Worm (Caenorhabditis elegans): ENCODE measurements around the gene F55F1.2.

The F55F1.2 gene

DNA sequence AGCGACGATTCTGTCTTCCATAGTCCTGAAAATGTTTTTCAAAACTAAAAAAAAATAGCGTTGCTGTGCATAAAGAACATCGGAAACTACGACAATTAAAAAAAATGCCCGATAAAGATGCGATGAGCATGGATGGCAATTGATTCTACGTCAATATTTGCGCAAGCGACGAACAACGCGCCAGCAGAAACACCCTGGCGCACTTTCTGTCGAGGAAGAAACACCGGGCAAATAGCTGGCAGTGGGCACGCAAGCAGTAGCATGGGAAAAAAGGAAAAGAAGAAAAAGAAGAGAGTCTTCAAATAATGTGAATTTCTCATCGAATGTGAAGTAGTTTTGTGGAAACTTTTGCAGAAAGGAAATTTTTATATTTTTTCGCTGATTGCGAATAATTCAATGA lies 39.8 kb upstream of the F55F1.2 start, which contains the start of gene C14A11.9 (continued):
- TF ChIP-seq nhr-6 (tag; optimal IDR thresholded peaks at IDR 0.05) (peak; percentile 69), nhr-76 (tag; optimal IDR thresholded peaks at IDR 0.05) (no peak), daf-16 (GFP tag; optimal IDR thresholded peaks at IDR 0.05) (peak in 1 of 2 experiments; percentile 82), daf-16 (tag; optimal IDR thresholded peaks at IDR 0.05) (peak; percentile 80), Y48G9A.11 (GFP tag; IDR thresholded peaks at IDR 0.05) (no peak), ctbp-1 (GFP tag; IDR thresholded peaks at IDR 0.05) (peak; percentile 95), spr-1 (tag; optimal IDR thresholded peaks at IDR 0.05) (peak; percentile 87), mxl-3 (GFP tag; optimal IDR thresholded peaks at IDR 0.05) (peak; percentile 76), T26A8.4 (GFP tag; IDR thresholded peaks at IDR 0.05) (no peak; the same call in none of the 2 replicates), fkh-10 (GFP tag; optimal IDR thresholded peaks at IDR 0.05) (peak; percentile 75), F37D6.2 (tag; optimal IDR thresholded peaks at IDR 0.05) (peak; percentile 89), lsy-2 (tag; optimal IDR thresholded peaks at IDR 0.05) (peak in 1 of 2 experiments; percentile 90), hlh-30 (tag; optimal IDR thresholded peaks at IDR 0.05; ENCODE audit: insufficient read depth) (peak; percentile 83), daf-19 (GFP tag; conservative IDR thresholded peaks at IDR 0.05) (no peak), lin-15B (tag; optimal IDR thresholded peaks at IDR 0.05) (no peak), nhr-111 (GFP tag; optimal IDR thresholded peaks at IDR 0.05) (no peak), D1046.2 (GFP tag; IDR thresholded peaks at IDR 0.05) (no peak), Y5F2A.4 (GFP tag; optimal IDR thresholded peaks at IDR 0.05) (no peak), dmd-8 (GFP tag; IDR thresholded peaks at IDR 0.05) (peak; percentile 71; the same call in 1 of the 2 replicates), nhr-11 (tag; optimal IDR thresholded peaks at IDR 0.05) (peak; percentile 88), zip-11 (GFP tag; IDR thresholded peaks at IDR 0.05) (no peak), nhr-28 (tag; optimal IDR thresholded peaks at IDR 0.05) (peak; percentile 59), madf-5 (GFP tag; IDR thresholded peaks at IDR 0.05) (no peak), zfp-2 (tag; optimal IDR thresholded peaks at IDR 0.05) (no peak), unc-62 (GFP tag; optimal IDR thresholded peaks at IDR 0.05 in 1 of 2) (peak in 1 of 2 experiments; percentile 90), unc-62 (tag; optimal IDR thresholded peaks at IDR 0.05) (no peak), mdt-29 (GFP tag; IDR thresholded peaks at IDR 0.05) (no peak), zip-2 (tag; optimal IDR thresholded peaks at IDR 0.05) (peak; percentile 35), zag-1 (tag; optimal IDR thresholded peaks at IDR 0.05) (no peak), php-3 (GFP tag; IDR thresholded peaks at IDR 0.05) (peak; percentile 51; the same call in 1 of the 2 replicates), saeg-2 (GFP tag; IDR thresholded peaks at IDR 0.05) (0 out of 2 replicates have a peak, but pooled peaks have one; percentile 64), nhr-25 (tag; optimal IDR thresholded peaks at IDR 0.05; ENCODE audit: borderline replicate concordance, insufficient read depth) (peak; percentile 62), ceh-82 (tag; optimal IDR thresholded peaks at IDR 0.05) (no peak), ceh-32 (tag; optimal IDR thresholded peaks at IDR 0.05; ENCODE audit: poor library complexity) (no peak), ztf-7 (tag; optimal IDR thresholded peaks at IDR 0.05) (peak; percentile 72), nhr-237 (tag; optimal IDR thresholded peaks at IDR 0.05) (no peak), egl-27 (tag; optimal IDR thresholded peaks at IDR 0.05) (no peak), cey-2 (tag; optimal IDR thresholded peaks at IDR 0.05; ENCODE audit: borderline replicate concordance, insufficient read depth) (no peak), dmd-9 (GFP tag; IDR thresholded peaks at IDR 0.05) (peak; percentile 58; the same call in 1 of the 2 replicates), snpc-4 (tag; optimal IDR thresholded peaks at IDR 0.05) (no peak), snpc-1.2 (GFP tag; IDR thresholded peaks at IDR 0.05) (peak; percentile 16; the same call in 1 of the 2 replicates), F49E8.2 (tag; optimal IDR thresholded peaks at IDR 0.05; ENCODE audit: borderline replicate concordance) (no peak), lin-38 (GFP tag; IDR thresholded peaks at IDR 0.05) (peak; percentile 74), rbr-2 (tag; optimal IDR thresholded peaks at IDR 0.05) (peak; percentile 93), hmg-1.1 (GFP tag; IDR thresholded peaks at IDR 0.05) (peak; percentile 95), arid-1 (GFP tag; conservative IDR thresholded peaks at IDR 0.05) (no peak), zfp-3 (GFP tag; conservative IDR thresholded peaks at IDR 0.05) (0 out of 2 replicates have a peak, but pooled peaks have one; percentile 34), egl-43 (GFP tag; IDR thresholded peaks at IDR 0.05) (no peak), set-16 (GFP tag; IDR thresholded peaks at IDR 0.05) (no peak; the same call in 1 of the 2 replicates), madf-9 (GFP tag; conservative IDR thresholded peaks at IDR 0.05) (peak; percentile 51; the same call in 1 of the 2 replicates), R02D3.7 (tag; optimal IDR thresholded peaks at IDR 0.05) (no peak)

Measured in whole organism, L4 larva.